Fruit fly (Drosophila melanogaster) whole organism, prepupa: ENCODE data around the gene Usp1.
A peak's percentile ranks its signal among the peaks of the same experiment; 100 is the strongest.

Experiments used
- CG10631 ChIP-seq: fragments of 200-800 bp; sonication (Bioruptor generic); optimal IDR thresholded peaks from 2 replicates; lab custom pipeline; 2016; ENCODE audit warnings: missing biosample characterization, missing genetic modification characterization
- CG10669 ChIP-seq: fragments of 200-800 bp; sonication (Bioruptor generic); optimal IDR thresholded peaks from 3 replicates; lab custom pipeline; 2018; ENCODE audit warnings: missing biosample characterization, mild to moderate bottlenecking, missing genetic modification characterization, moderate library complexity
- CG11294 ChIP-seq: fragments of 200-800 bp; sonication (Bioruptor generic); IDR thresholded peaks from 2 replicates; pipeline ENCODE4 v1.3.6; 2022; ENCODE audit warnings: missing biosample characterization, missing genetic modification characterization
- CG11762 ChIP-seq: fragments of 200-800 bp; sonication (Bioruptor generic); optimal IDR thresholded peaks from 3 replicates; lab custom pipeline; 2016; ENCODE audit warnings: missing biosample characterization, missing genetic modification characterization; ENCODE audit not compliant: insufficient read depth
- CG11902 ChIP-seq: fragments of 200-800 bp; sonication (Bioruptor generic); optimal IDR thresholded peaks from 3 replicates; lab custom pipeline; 2016; ENCODE audit warnings: missing biosample characterization, missing genetic modification characterization
- CG15336 ChIP-seq: fragments of 200-800 bp; sonication (Bioruptor generic); IDR thresholded peaks from 2 replicates; pipeline ENCODE4 v1.3.6; 2022; ENCODE audit warnings: missing biosample characterization, missing genetic modification characterization
- CG31627 ChIP-seq: fragments of 200-800 bp; sonication (Bioruptor generic); optimal IDR thresholded peaks from 3 replicates; lab custom pipeline; 2016; ENCODE audit warnings: missing biosample characterization, missing genetic modification characterization
- CG32006 ChIP-seq: fragments of 200-800 bp; sonication (Bioruptor generic); optimal IDR thresholded peaks from 3 replicates; lab custom pipeline; 2017; ENCODE audit warnings: missing biosample characterization, mild to moderate bottlenecking, missing genetic modification characterization
- CG3919 ChIP-seq: fragments of 200-800 bp; sonication (Bioruptor generic); optimal IDR thresholded peaks from 3 replicates; lab custom pipeline; 2016; ENCODE audit warnings: missing biosample characterization, missing genetic modification characterization
- CG4318 ChIP-seq: fragments of 200-800 bp; sonication (Bioruptor generic); optimal IDR thresholded peaks from 3 replicates; lab custom pipeline; 2017; ENCODE audit warnings: missing biosample characterization, mild to moderate bottlenecking, missing genetic modification characterization
- CG6163 ChIP-seq: fragments of 200-800 bp; sonication (Bioruptor generic); IDR thresholded peaks from 3 replicates; pipeline ENCODE4 v1.3.6; 2022; ENCODE audit warnings: missing biosample characterization, missing genetic modification characterization
- CG6276 ChIP-seq: fragments of 200-800 bp; sonication (Bioruptor generic); optimal IDR thresholded peaks from 2 replicates; lab custom pipeline; 2017; ENCODE audit warnings: missing biosample characterization, mild to moderate bottlenecking, missing genetic modification characterization
- CG6792 ChIP-seq: fragments of 200-800 bp; sonication (Bioruptor generic); optimal IDR thresholded peaks from 3 replicates; lab custom pipeline; 2016; ENCODE audit warnings: missing biosample characterization, missing genetic modification characterization
- CG6808 ChIP-seq: fragments of 200-800 bp; sonication (Bioruptor generic); optimal IDR thresholded peaks from 3 replicates; lab custom pipeline; 2017; ENCODE audit warnings: missing biosample characterization, missing genetic modification characterization, mild to moderate bottlenecking, moderate library complexity, missing genetic modification reagents
- CG6854 ChIP-seq: fragments of 200-800 bp; sonication (Bioruptor generic); optimal IDR thresholded peaks from 2 replicates; lab custom pipeline; 2017; ENCODE audit warnings: missing biosample characterization, mild to moderate bottlenecking, missing genetic modification characterization
- CG8119 ChIP-seq: fragments of 200-800 bp; sonication (Bioruptor generic); IDR thresholded peaks from 3 replicates; pipeline ENCODE4 v1.3.6; 2022; ENCODE audit warnings: missing biosample characterization, missing genetic modification characterization
- Eip78C ChIP-seq: fragments of 200-800 bp; sonication (Bioruptor generic); peaks from one replicate; lab custom pipeline; 2016; ENCODE audit warnings: missing biosample characterization, missing genetic modification characterization
- Eip93F ChIP-seq: fragments of 200-800 bp; sonication (Bioruptor generic); optimal IDR thresholded peaks from 2 replicates; lab custom pipeline; 2016; ENCODE audit warnings: missing biosample characterization, mild to moderate bottlenecking, missing genetic modification characterization
- Ets21C ChIP-seq: fragments of 200-800 bp; sonication (Bioruptor generic); optimal IDR thresholded peaks from 3 replicates; lab custom pipeline; 2016; ENCODE audit warnings: missing biosample characterization, missing genetic modification characterization
- Ets96B ChIP-seq: fragments of 200-800 bp; optimal IDR thresholded peaks from 2 replicates; lab custom pipeline; 2019; ENCODE audit warnings: missing biosample characterization, mild to moderate bottlenecking, missing genetic modification characterization, moderate library complexity
- Gug ChIP-seq: fragments of 200-800 bp; sonication (Bioruptor generic); IDR thresholded peaks from 2 replicates; pipeline ENCODE4 v1.3.6; 2022; ENCODE audit warnings: missing biosample characterization, missing genetic modification characterization
- Hr39 ChIP-seq: fragments of 200-800 bp; sonication (Bioruptor generic); optimal IDR thresholded peaks from 2 replicates; lab custom pipeline; 2016; ENCODE audit warnings: missing biosample characterization, missing genetic modification characterization
- Hr4 ChIP-seq: fragments of 200-800 bp; sonication (Bioruptor generic); optimal IDR thresholded peaks from 3 replicates; lab custom pipeline; 2016; ENCODE audit warnings: missing biosample characterization, missing genetic modification characterization
- Lpt ChIP-seq: fragments of 200-800 bp; sonication (Bioruptor generic); optimal IDR thresholded peaks from 3 replicates; lab custom pipeline; 2016; ENCODE audit warnings: missing biosample characterization, missing genetic modification characterization
- Met ChIP-seq: fragments of 200-800 bp; sonication (Bioruptor generic); optimal IDR thresholded peaks from 3 replicates; lab custom pipeline; 2016; ENCODE audit warnings: missing biosample characterization, missing genetic modification characterization
- OdsH ChIP-seq: fragments of 200-800 bp; sonication (Bioruptor generic); optimal IDR thresholded peaks from 3 replicates; lab custom pipeline; 2016; ENCODE audit warnings: missing biosample characterization, missing genetic modification characterization
- Sox102F ChIP-seq: fragments of 200-800 bp; sonication (Bioruptor generic); optimal IDR thresholded peaks from 2 replicates; lab custom pipeline; 2016; ENCODE audit warnings: missing biosample characterization, mild to moderate bottlenecking, missing genetic modification characterization
- Sox14 ChIP-seq: fragments of 200-800 bp; sonication (Bioruptor generic); optimal IDR thresholded peaks from 3 replicates; lab custom pipeline; 2016; ENCODE audit warnings: missing biosample characterization, missing genetic modification characterization
- Sox15 ChIP-seq: fragments of 200-800 bp; sonication (Bioruptor generic); optimal IDR thresholded peaks from 3 replicates; lab custom pipeline; 2016; ENCODE audit warnings: missing biosample characterization, missing genetic modification characterization
- achi ChIP-seq: fragments of 200-800 bp; sonication (Bioruptor generic); optimal IDR thresholded peaks from 3 replicates; lab custom pipeline; 2016; ENCODE audit warnings: missing biosample characterization, missing genetic modification characterization
- acj6 ChIP-seq: fragments of 200-800 bp; sonication (Bioruptor generic); optimal IDR thresholded peaks from 3 replicates; lab custom pipeline; 2016; ENCODE audit warnings: missing biosample characterization, missing genetic modification characterization
- dac ChIP-seq: fragments of 200-800 bp; sonication (Bioruptor generic); optimal IDR thresholded peaks from 2 replicates; lab custom pipeline; 2017; ENCODE audit warnings: missing biosample characterization, mild to moderate bottlenecking, missing genetic modification characterization
- dsx ChIP-seq: fragments of 200-800 bp; optimal IDR thresholded peaks from 3 replicates; lab custom pipeline; 2019; ENCODE audit warnings: missing biosample characterization, mild to moderate bottlenecking, missing genetic modification characterization, moderate library complexity; ENCODE audit not compliant: poor library complexity, severe bottlenecking
- eg ChIP-seq: fragments of 200-800 bp; sonication (Bioruptor generic); IDR thresholded peaks from 3 replicates; pipeline ENCODE4 v1.3.6; 2022; ENCODE audit warnings: missing biosample characterization, missing genetic modification characterization
- esn ChIP-seq: fragments of 200-800 bp; sonication (Bioruptor generic); optimal IDR thresholded peaks from 2 replicates; lab custom pipeline; 2016; ENCODE audit warnings: missing biosample characterization, mild to moderate bottlenecking, missing genetic modification characterization, moderate library complexity
- fd59A ChIP-seq: fragments of 200-800 bp; sonication (Bioruptor generic); optimal IDR thresholded peaks from 2 replicates; lab custom pipeline; 2017; ENCODE audit warnings: missing biosample characterization, mild to moderate bottlenecking, missing genetic modification characterization, missing genetic modification reagents
- fd85E ChIP-seq: fragments of 200-800 bp; sonication (Bioruptor generic); optimal IDR thresholded peaks from 3 replicates; lab custom pipeline; 2016; ENCODE audit warnings: missing biosample characterization, missing genetic modification characterization
- fkh ChIP-seq: fragments of 200-800 bp; sonication (Bioruptor generic); optimal IDR thresholded peaks from 3 replicates; lab custom pipeline; 2017; ENCODE audit warnings: missing biosample characterization, mild to moderate bottlenecking, missing genetic modification characterization, moderate library complexity
- net ChIP-seq: fragments of 200-800 bp; sonication (Bioruptor generic); optimal IDR thresholded peaks from 3 replicates; lab custom pipeline; 2016; ENCODE audit warnings: missing biosample characterization, missing genetic modification characterization
- pdm3 ChIP-seq: fragments of 200-800 bp; sonication (Bioruptor generic); optimal IDR thresholded peaks from 3 replicates; lab custom pipeline; 2016; ENCODE audit warnings: missing biosample characterization, missing genetic modification characterization
- spab ChIP-seq: fragments of 200-800 bp; sonication (Bioruptor generic); optimal IDR thresholded peaks from 2 replicates; lab custom pipeline; 2017; ENCODE audit warnings: missing biosample characterization, mild to moderate bottlenecking, missing genetic modification characterization, missing genetic modification reagents
- ss ChIP-seq, 2 experiments: fragments of 200-800 bp; sonication (Bioruptor generic); optimal IDR thresholded peaks; 2 replicates in 1 of 2; 3 replicates in 1 of 2; lab custom pipeline; 2017 to 2018; ENCODE audit warnings: mild to moderate bottlenecking in 2 of 2, missing biosample characterization in 2 of 2, missing genetic modification characterization in 2 of 2, moderate library complexity in 1 of 2
- svp ChIP-seq: fragments of 200-800 bp; sonication (Bioruptor generic); peaks from one replicate; lab custom pipeline; 2016; ENCODE audit warnings: missing biosample characterization, missing genetic modification characterization
- topi ChIP-seq: fragments of 200-800 bp; sonication (Bioruptor generic); optimal IDR thresholded peaks from 3 replicates; lab custom pipeline; 2016; ENCODE audit warnings: missing biosample characterization, missing genetic modification characterization
- vri ChIP-seq: fragments of 200-800 bp; sonication (Bioruptor generic); optimal IDR thresholded peaks from 3 replicates; lab custom pipeline; 2016; ENCODE audit warnings: missing biosample characterization, mild to moderate bottlenecking, missing genetic modification characterization

The Usp1 gene

DNA sequence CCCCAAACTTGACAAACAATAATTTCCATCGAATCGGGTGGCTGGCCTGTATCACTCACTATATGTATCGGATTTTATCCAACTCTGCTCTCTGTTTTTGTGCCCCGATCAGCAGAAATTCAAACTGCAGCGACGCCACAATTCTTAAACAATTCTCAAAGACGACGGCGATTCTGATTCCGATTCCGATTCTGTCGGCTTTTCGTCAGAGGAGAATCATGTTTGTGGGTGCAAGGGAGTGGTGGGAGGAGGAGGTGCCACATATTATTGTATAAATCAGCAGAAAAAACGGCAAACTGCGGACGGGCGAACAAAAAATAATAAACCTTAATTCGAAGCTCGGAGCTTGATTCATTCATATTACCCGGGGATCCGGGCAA, 12.5 kb upstream of the Usp1 start:
- TF ChIP-seq spab (GFP tag; lab: Kevin White, UChicago) (no peak), Sox14 (GFP tag; lab: Kevin White, UChicago) (no peak), CG6792 (GFP tag; lab: Kevin White, UChicago) (no peak), net (GFP tag; lab: Kevin White, UChicago) (no peak), pdm3 (GFP tag; lab: Kevin White, UChicago) (no peak), Lpt (GFP tag; lab: Kevin White, UChicago) (no peak), CG10669 (GFP tag; lab: Kevin White, UChicago) (no peak), Sox102F (no peak), Gug (GFP tag; lab: Robert Waterston, UW) (no peak), topi (GFP tag; lab: Kevin White, UChicago) (no peak), Ets21C (no peak), CG31627 (GFP tag; lab: Kevin White, UChicago) (no peak), CG15336 (GFP tag; lab: Robert Waterston, UW) (no peak), fd85E (GFP tag; lab: Kevin White, UChicago) (no peak)

DNA sequence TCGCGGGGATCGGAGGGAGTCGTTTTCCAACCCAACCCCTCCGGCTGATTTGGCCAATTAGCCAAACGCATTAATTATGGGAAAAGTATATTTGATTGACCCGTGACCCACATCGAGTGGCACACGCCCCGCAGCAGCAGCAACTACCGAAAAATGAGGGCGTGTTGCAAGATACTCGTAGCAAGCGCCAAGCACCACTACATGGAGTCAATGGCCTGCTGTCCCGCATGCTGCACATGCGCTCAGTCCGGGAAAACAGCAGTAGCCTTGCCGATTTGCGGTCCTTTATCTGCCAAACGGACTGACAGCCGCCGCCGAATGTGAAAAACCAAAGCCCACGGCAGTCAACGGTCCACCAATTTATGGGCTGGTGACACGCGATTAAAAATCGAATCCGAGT, 11.7 kb upstream of the Usp1 start:
- TF ChIP-seq Sox14 (GFP tag; lab: Kevin White, UChicago) (no peak), ss (GFP tag; optimal IDR thresholded peaks at IDR 0.05; lab: Kevin White, UChicago) (peak in 1 of 2 experiments; percentile 16), CG15336 (GFP tag; lab: Robert Waterston, UW) (no peak)

DNA sequence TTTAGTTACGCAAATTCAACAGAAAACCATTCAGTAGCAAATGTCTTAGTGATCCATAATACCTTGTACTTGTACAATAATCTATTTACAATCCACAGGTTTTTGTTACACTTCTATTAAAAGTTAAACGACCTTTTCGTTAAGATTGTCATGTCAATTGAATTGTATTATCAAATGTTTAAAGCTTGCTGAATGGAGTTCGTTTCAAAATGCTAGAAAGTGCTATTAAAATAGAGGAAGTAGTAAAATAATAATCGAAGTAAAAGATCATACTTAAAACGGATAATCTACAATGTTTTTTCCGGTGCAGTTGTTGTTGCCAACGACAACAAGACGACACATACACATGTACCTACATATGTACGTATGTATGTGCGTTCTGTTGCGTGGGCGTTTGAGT, 11.0 kb upstream of the Usp1 start:
- TF ChIP-seq Hr4 = peak; percentile 24
- no peak for TF ChIP-seq dsx (GFP tag; lab: Kevin White, UChicago)
- TF ChIP-seq CG11294 (GFP tag; lab: Robert Waterston, UW) = no peak
- no peak for TF ChIP-seq achi (GFP tag; lab: Kevin White, UChicago)
- TF ChIP-seq fkh (GFP tag; lab: Kevin White, UChicago) = no peak
- TF ChIP-seq Eip78C (GFP tag; lab: Kevin White, UChicago) = peak; percentile 76
- peak; percentile 11 for TF ChIP-seq Met
- TF ChIP-seq CG32006 (GFP tag; lab: Kevin White, UChicago) = peak; percentile 28
- TF ChIP-seq OdsH = peak; percentile 15
- TF ChIP-seq esn (GFP tag; lab: Kevin White, UChicago) = peak; percentile 1
- no peak for TF ChIP-seq Ets96B (tag; lab: Kevin White, UChicago)
- no peak for TF ChIP-seq CG10631 (GFP tag; lab: Kevin White, UChicago)

DNA sequence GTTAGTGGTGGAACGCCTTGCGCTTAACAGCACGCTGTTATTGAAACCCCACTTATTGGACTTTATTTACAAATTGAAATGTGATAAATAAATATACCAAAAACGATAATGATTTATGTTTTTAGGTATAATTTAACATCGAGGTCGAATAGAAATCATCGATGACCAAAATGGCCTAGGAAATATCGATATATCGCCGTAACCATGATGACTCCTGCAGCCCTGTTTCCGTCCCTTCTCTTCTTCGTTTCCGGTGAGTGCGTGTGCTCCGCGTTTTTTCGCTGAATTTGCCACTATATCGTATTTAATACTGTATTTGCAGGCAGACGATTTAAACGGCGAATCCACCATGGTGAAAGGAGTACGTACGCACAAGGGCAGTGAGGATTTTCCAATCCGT, 9.0 kb upstream of the Usp1 start, which contains the start of gene eEF1gamma:
Gene eEF1gamma, plus strand, starts transcription at position 225 of the 400 bp plus-strand sequence.
- peak; percentile 94 for TF ChIP-seq net (GFP tag; lab: Kevin White, UChicago)
- peak; percentile 86 for TF ChIP-seq Sox14 (GFP tag; lab: Kevin White, UChicago)
- peak; percentile 65 for TF ChIP-seq Ets96B (tag; lab: Kevin White, UChicago)
- peak; percentile 87 for TF ChIP-seq Hr39 (GFP tag; lab: Kevin White, UChicago)
- TF ChIP-seq Gug (GFP tag; lab: Robert Waterston, UW) = peak; percentile 58
- peak; percentile 91 for TF ChIP-seq acj6 (GFP tag; lab: Kevin White, UChicago)
- peak; percentile 91 for TF ChIP-seq OdsH
- peak; percentile 49; the same call in 2 of the 3 replicates for TF ChIP-seq CG8119
- TF ChIP-seq Eip93F (GFP tag; lab: Kevin White, UChicago) = no peak
- TF ChIP-seq CG3919 (GFP tag; lab: Kevin White, UChicago) = peak; percentile 96
- peak; percentile 85 for TF ChIP-seq CG6808 (GFP tag; lab: Kevin White, UChicago)
- TF ChIP-seq dac (GFP tag; lab: Kevin White, UChicago) = peak; percentile 78
- peak; percentile 64 for TF ChIP-seq CG11902 (GFP tag; lab: Kevin White, UChicago)
- TF ChIP-seq fd59A (GFP tag; lab: Kevin White, UChicago) = peak; percentile 80
- TF ChIP-seq vri (GFP tag; lab: Kevin White, UChicago) = peak; percentile 91
- no peak for TF ChIP-seq svp (GFP tag; lab: Kevin White, UChicago)
- peak; percentile 76 for TF ChIP-seq Ets21C
- peak; percentile 62 for TF ChIP-seq CG6276 (GFP tag; lab: Kevin White, UChicago)
- peak; percentile 93 for TF ChIP-seq eg (GFP tag; lab: Robert Waterston, UW)
- peak; percentile 96 for TF ChIP-seq CG6163 (GFP tag; lab: Robert Waterston, UW)
- peak; percentile 66 for TF ChIP-seq Sox15 (GFP tag; lab: Kevin White, UChicago)
- peak; percentile 71 for TF ChIP-seq CG32006 (GFP tag; lab: Kevin White, UChicago)
- TF ChIP-seq CG6854 (GFP tag; lab: Kevin White, UChicago) = peak; percentile 98
- TF ChIP-seq Lpt (GFP tag; lab: Kevin White, UChicago) = peak; percentile 61
- TF ChIP-seq CG4318 = no peak
- TF ChIP-seq CG11762 = peak; percentile 88
- TF ChIP-seq CG6792 (GFP tag; lab: Kevin White, UChicago) = peak; percentile 88
- TF ChIP-seq topi (GFP tag; lab: Kevin White, UChicago) = peak; percentile 93
- peak; percentile 86 for TF ChIP-seq fd85E (GFP tag; lab: Kevin White, UChicago)
- peak; percentile 94 for TF ChIP-seq fkh (GFP tag; lab: Kevin White, UChicago)
